Worm (Caenorhabditis elegans) whole organism, L3 larva: ENCODE measurements around the gene F46B3.14.

Source experiments
- R02D3.7 ChIP-seq: fragments of 150-350 bp; optimal IDR thresholded peaks from 2 replicates; lab custom pipeline; 2014; ENCODE audit warnings: missing biosample characterization, missing genetic modification characterization
- ZK546.5 ChIP-seq: sonication (generic microtip); optimal IDR thresholded peaks from 2 replicates; lab custom pipeline; 2017; ENCODE audit warnings: missing biosample characterization, missing genetic modification characterization
- aly-2 ChIP-seq: fragments of 150-350 bp; optimal IDR thresholded peaks from 2 replicates; lab custom pipeline; 2014; ENCODE audit warnings: missing biosample characterization, missing genetic modification characterization
- ama-1 ChIP-seq: fragments of 150-350 bp; optimal IDR thresholded peaks from 2 replicates; lab custom pipeline; 2018
- ceh-16 ChIP-seq: sonication (generic microtip); optimal IDR thresholded peaks from 2 replicates; lab custom pipeline; 2017; ENCODE audit warnings: missing biosample characterization, missing genetic modification characterization
- ceh-28 ChIP-seq: fragments of 150-350 bp; optimal IDR thresholded peaks from 2 replicates; lab custom pipeline; 2014; ENCODE audit warnings: missing biosample characterization, missing genetic modification reagents, missing genetic modification characterization
- ceh-9 ChIP-seq: sonication (generic microtip); optimal IDR thresholded peaks from 2 replicates; lab custom pipeline; 2018; ENCODE audit warnings: missing biosample characterization, missing genetic modification characterization
- daf-12 ChIP-seq: fragments of 150-350 bp; optimal IDR thresholded peaks from 2 replicates; lab custom pipeline; 2014; ENCODE audit warnings: missing biosample characterization, missing genetic modification reagents, missing genetic modification characterization
- egl-5 ChIP-seq: fragments of 150-350 bp; optimal IDR thresholded peaks from 2 replicates; lab custom pipeline; 2017; ENCODE audit warnings: missing biosample characterization, missing genetic modification reagents, missing genetic modification characterization, inconsistent platforms
- elt-1 ChIP-seq: fragments of 150-350 bp; optimal IDR thresholded peaks from 2 replicates; lab custom pipeline; 2014; ENCODE audit warnings: missing biosample characterization, missing genetic modification characterization
- elt-2 ChIP-seq: sonication (generic microtip); optimal IDR thresholded peaks from 2 replicates; lab custom pipeline; 2016; ENCODE audit warnings: missing genetic modification reagents, mild to moderate bottlenecking, missing genetic modification characterization, missing compliant biosample characterization
- elt-3 ChIP-seq, 3 experiments: fragments of 150-350 bp in 1 of 3; sonication (generic microtip) in 2 of 3; optimal IDR thresholded peaks; 2 replicates in 2 of 3; 4 replicates in 1 of 3; lab custom pipeline; 2014 to 2017; ENCODE audit warnings: missing biosample characterization in 3 of 3, missing genetic modification characterization in 3 of 3
- eor-1 ChIP-seq, 2 experiments: fragments of 150-350 bp; optimal IDR thresholded peaks; 2 replicates each; lab custom pipeline; 2014 to 2018; ENCODE audit warnings: missing biosample characterization in 2 of 2, missing genetic modification characterization in 2 of 2
- fkh-2 ChIP-seq: fragments of 150-350 bp; optimal IDR thresholded peaks from 2 replicates; lab custom pipeline; 2014; ENCODE audit warnings: missing biosample characterization, missing genetic modification reagents, missing genetic modification characterization
- fos-1 ChIP-seq: fragments of 150-350 bp; optimal IDR thresholded peaks from 2 replicates; lab custom pipeline; 2014; ENCODE audit warnings: missing biosample characterization, missing genetic modification characterization
- hmg-11 ChIP-seq: sonication (generic microtip); optimal IDR thresholded peaks from 2 replicates; lab custom pipeline; 2016; ENCODE audit warnings: missing genetic modification characterization, missing compliant biosample characterization
- lin-15B ChIP-seq: fragments of 150-350 bp; optimal IDR thresholded peaks from 2 replicates; lab custom pipeline; 2014; ENCODE audit warnings: missing biosample characterization, missing genetic modification characterization
- lin-39 ChIP-seq: fragments of 150-350 bp; optimal IDR thresholded peaks from 2 replicates; lab custom pipeline; 2018; ENCODE audit warnings: missing biosample characterization, missing genetic modification reagents, missing genetic modification characterization
- mdl-1 ChIP-seq: fragments of 150-350 bp; optimal IDR thresholded peaks from 2 replicates; lab custom pipeline; 2014; ENCODE audit warnings: missing biosample characterization, missing genetic modification characterization
- mml-1 ChIP-seq: fragments of 150-350 bp; sonication (generic microtip); optimal IDR thresholded peaks from 3 replicates; lab custom pipeline; 2014; ENCODE audit warnings: missing biosample characterization, missing genetic modification characterization
- nhr-11 ChIP-seq: fragments of 150-350 bp; optimal IDR thresholded peaks from 2 replicates; lab custom pipeline; 2014; ENCODE audit warnings: missing biosample characterization, missing genetic modification characterization
- nhr-23 ChIP-seq: fragments of 150-350 bp; optimal IDR thresholded peaks from 2 replicates; lab custom pipeline; 2014; ENCODE audit warnings: missing biosample characterization, missing genetic modification reagents, missing genetic modification characterization
- nhr-237 ChIP-seq: fragments of 150-350 bp; optimal IDR thresholded peaks from 2 replicates; lab custom pipeline; 2014; ENCODE audit warnings: missing biosample characterization, missing genetic modification characterization
- nhr-28 ChIP-seq: fragments of 150-350 bp; optimal IDR thresholded peaks from 2 replicates; lab custom pipeline; 2014; ENCODE audit warnings: missing biosample characterization, missing genetic modification characterization
- nhr-67 ChIP-seq: fragments of 150-350 bp; optimal IDR thresholded peaks from 2 replicates; lab custom pipeline; 2014; ENCODE audit warnings: missing biosample characterization, missing genetic modification characterization
- nhr-76 ChIP-seq: fragments of 150-350 bp; sonication (generic microtip); optimal IDR thresholded peaks from 5 replicates; lab custom pipeline; 2014; ENCODE audit warnings: missing biosample characterization, missing genetic modification characterization
- pha-4 ChIP-seq: fragments of 150-350 bp; optimal IDR thresholded peaks from 2 replicates; lab custom pipeline; 2014; ENCODE audit warnings: missing biosample characterization, missing genetic modification reagents, missing genetic modification characterization
- pqm-1 ChIP-seq: fragments of 150-350 bp; optimal IDR thresholded peaks from 2 replicates; lab custom pipeline; 2017; ENCODE audit warnings: missing biosample characterization, missing genetic modification characterization, inconsistent platforms
- tbx-2 ChIP-seq: sonication (generic microtip); optimal IDR thresholded peaks from 2 replicates; lab custom pipeline; 2016; ENCODE audit warnings: mild to moderate bottlenecking, missing genetic modification characterization, missing compliant biosample characterization
- unc-39 ChIP-seq: sonication (generic microtip); optimal IDR thresholded peaks from 4 replicates; lab custom pipeline; 2017; ENCODE audit warnings: missing biosample characterization, missing genetic modification characterization
- unc-62 ChIP-seq: fragments of 150-350 bp; sonication (generic microtip); optimal IDR thresholded peaks from 4 replicates; lab custom pipeline; 2014; ENCODE audit warnings: missing biosample characterization, missing genetic modification reagents, missing genetic modification characterization
- zag-1 ChIP-seq: fragments of 150-350 bp; optimal IDR thresholded peaks from 2 replicates; lab custom pipeline; 2014; ENCODE audit warnings: missing biosample characterization, missing genetic modification characterization

F46B3.14 gene

DNA sequence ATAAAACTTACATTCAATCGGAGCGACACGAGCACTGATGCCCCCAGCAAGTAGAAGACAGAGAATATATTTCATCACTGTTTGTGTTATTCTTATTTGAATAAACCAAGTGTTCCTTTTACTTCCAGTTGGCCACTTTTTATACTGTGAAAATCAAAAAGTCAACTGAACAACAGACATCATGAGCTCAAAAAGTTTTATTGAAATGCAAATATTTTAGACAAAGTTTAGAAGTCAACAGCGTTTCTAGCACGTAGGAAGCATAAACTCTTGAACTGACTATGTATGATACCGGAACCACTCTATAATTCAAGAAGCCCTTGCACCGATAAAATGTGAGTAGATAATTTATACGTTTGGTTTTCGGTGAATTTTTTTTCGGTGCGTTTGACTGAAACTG lies at the start of gene F46B3.14:
Gene F46B3.14 (minus strand): TSS at position 101 of the 400 bp plus-strand sequence.
- no peak for TF ChIP-seq nhr-76
- TF ChIP-seq daf-12, result no peak
- TF ChIP-seq pha-4 (tag; lab: Kevin White, UChicago), result no peak
- TF ChIP-seq ceh-16, result no peak
- TF ChIP-seq zag-1 (tag; lab: Kevin White, UChicago), result no peak
- TF ChIP-seq mml-1 (tag; lab: Kevin White, UChicago), result no peak

DNA sequence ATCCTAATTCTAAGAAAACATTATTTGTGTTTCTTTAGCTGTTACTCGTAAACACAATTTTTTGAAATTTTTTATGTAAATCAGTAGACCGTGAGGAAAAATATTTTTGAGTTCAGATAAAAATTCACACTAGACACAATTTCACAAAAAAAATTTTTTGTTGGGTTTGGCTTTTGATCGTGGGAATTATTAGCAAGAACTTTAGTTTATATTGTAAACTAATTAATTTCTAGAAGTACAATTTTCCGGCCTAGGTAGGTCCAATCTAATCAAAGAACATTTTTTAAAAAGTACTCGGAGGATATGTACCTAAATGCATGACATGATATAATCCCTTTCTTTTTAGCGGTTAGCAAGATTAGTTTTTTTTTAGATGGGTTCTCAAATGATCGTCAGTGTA lies 49.0 kb upstream of the F46B3.14 start:
- TF ChIP-seq ama-1, result no peak
- TF ChIP-seq mml-1 (tag; lab: Kevin White, UChicago), result no peak
- TF ChIP-seq zag-1 (tag; lab: Kevin White, UChicago), result no peak
- no peak for TF ChIP-seq nhr-23 (tag; lab: Kevin White, UChicago)
- TF ChIP-seq ceh-16, result no peak
- no peak for TF ChIP-seq eor-1 (tag; optimal IDR thresholded peaks at IDR 0.05; lab: Kevin White, UChicago)
- TF ChIP-seq pha-4 (tag; lab: Kevin White, UChicago), result no peak
- TF ChIP-seq elt-3 (tag; optimal IDR thresholded peaks at IDR 0.05; lab: Kevin White, UChicago), result no peak
- TF ChIP-seq fkh-2 (tag; lab: Kevin White, UChicago), result no peak
- TF ChIP-seq daf-12, result no peak
- TF ChIP-seq unc-62, result no peak
- no peak for TF ChIP-seq fos-1 (tag; lab: Kevin White, UChicago)
- no peak for TF ChIP-seq R02D3.7 (tag; lab: Kevin White, UChicago)
- no peak for TF ChIP-seq pqm-1
- no peak for TF ChIP-seq nhr-67

DNA sequence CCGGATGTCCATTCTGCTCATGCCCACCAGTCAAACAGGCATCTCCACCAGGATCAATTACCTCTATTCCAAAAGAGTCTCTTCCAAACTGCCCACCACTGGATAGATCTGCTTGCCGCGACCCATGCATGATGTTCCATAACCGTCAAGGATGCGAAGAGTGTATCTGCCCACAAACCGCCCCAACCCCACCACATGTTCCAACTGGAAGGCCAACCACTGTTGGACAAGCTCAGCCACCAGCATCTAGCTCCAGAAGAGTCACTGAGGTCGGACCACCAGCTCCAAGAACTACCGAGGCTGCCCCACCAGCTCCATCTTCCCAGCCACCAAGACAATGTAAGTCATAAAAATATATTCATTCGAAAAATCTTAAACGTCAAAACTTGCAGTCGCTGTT lies 39.5 kb upstream of the F46B3.14 start:
- TF ChIP-seq elt-2 (no peak), tbx-2 (tag; lab: Kevin White, UChicago) (no peak), nhr-67 (no peak), unc-39 (tag; lab: Kevin White, UChicago) (no peak), ceh-9 (tag; lab: Kevin White, UChicago) (no peak), eor-1 (tag; optimal IDR thresholded peaks at IDR 0.05; lab: Kevin White, UChicago) (no peak), lin-15B (tag; lab: Kevin White, UChicago) (no peak), aly-2 (no peak), ceh-28 (no peak), elt-1 (tag; lab: Kevin White, UChicago) (no peak), daf-12 (no peak), egl-5 (tag; lab: Kevin White, UChicago) (no peak), lin-39 (no peak), nhr-28 (tag; lab: Kevin White, UChicago) (no peak), mdl-1 (tag; lab: Kevin White, UChicago) (no peak), ZK546.5 (tag; lab: Kevin White, UChicago) (no peak), fkh-2 (tag; lab: Kevin White, UChicago) (no peak)

DNA sequence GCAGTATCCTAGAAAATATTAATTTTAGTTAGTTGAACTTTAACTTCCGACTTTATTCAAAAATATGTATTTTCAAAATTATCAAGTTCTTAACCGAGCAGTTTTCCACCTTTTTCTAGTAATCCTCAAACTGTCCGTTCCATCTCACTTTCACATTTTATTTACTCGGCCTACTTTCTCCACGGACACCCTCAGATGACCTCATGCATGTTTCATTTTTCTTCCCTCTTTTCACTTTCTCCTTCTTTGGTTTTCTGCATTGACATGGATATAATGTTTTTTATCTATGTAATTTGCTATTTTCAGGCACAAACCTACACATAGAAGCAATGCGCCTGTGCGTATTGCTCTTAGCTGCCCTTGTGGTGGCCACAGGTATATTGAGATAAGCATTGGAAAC lies 35.8 kb upstream of the F46B3.14 start, which contains the start of gene mlt-11:
Gene mlt-11 (plus strand): TSS at position 301 of the 400 bp plus-strand sequence.
- TF ChIP-seq unc-62 (no peak), nhr-11 (no peak), lin-15B (tag; lab: Kevin White, UChicago) (no peak)

DNA sequence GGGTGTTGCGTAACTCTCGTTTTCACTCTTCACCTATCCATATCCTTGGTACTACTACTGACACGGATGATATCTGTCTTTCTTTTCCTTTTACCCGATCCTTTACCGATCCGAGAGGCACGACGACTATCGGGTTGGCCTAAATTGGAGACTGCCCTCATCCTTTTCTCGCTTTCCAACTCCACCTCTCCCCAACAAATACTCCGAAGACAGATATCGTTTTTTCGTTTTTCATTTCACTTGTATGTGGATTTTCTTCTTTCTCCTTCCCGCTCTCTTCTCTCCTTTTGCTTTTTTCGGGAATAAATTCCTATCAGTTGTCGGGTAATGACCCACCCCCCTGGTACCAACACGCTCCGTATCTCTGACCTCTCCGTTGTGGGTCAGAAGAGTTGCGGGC lies 33.8 kb upstream of the F46B3.14 start:
- no peak for TF ChIP-seq unc-39 (tag; lab: Kevin White, UChicago)
- TF ChIP-seq lin-39, result no peak
- TF ChIP-seq ceh-9 (tag; lab: Kevin White, UChicago), result no peak
- peak; percentile 37 for TF ChIP-seq nhr-23 (tag; lab: Kevin White, UChicago)
- TF ChIP-seq hmg-11, result no peak

DNA sequence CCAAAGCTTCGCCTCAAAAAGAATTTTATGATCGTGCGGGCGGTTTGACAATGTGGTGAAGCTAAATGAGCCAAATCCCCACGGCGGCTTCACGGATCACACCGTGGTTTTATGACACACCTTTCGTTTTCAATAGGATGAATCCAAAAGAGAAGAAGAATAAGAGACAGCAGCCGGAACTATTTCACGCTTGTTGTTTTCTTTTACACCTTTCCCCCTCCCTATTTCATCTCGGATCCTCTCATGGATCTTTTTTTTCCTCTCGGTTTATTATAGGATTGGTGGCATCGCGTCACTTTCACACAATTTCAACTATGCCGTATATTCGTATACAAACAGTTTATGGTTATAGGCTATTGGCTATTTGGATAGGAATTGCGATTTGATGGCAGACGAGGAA lies 32.6 kb upstream of the F46B3.14 start:
- TF ChIP-seq nhr-237, result no peak
- no peak for TF ChIP-seq nhr-23 (tag; lab: Kevin White, UChicago)
- no peak for TF ChIP-seq R02D3.7 (tag; lab: Kevin White, UChicago)
- no peak for TF ChIP-seq ZK546.5 (tag; lab: Kevin White, UChicago)

DNA sequence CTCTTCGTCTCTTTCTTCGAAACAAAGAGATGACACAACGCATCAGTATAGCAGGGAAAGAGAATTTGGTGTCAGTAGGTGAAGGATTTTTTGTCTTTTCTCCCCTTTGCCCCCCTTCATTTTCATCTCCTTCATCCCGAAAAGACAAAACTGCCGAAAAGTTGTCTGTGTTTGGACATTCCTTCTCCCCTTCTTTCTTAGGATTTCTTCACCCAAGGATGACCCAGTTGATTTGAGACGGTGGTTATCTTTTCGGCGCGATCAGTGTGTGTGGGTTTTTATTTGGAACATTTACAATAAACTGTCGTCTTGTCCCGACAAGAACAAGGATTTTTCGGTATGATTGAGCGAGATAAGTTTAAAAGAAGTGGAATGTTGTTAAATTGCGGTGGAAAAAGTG lies 31.3 kb upstream of the F46B3.14 start:
- TF ChIP-seq ama-1 (no peak), nhr-23 (tag; lab: Kevin White, UChicago) (peak; percentile 74)
- TF ChIP-seq, all 47 proteins: peak for 1
